Fruit fly (Drosophila melanogaster) whole organism, pupa: ENCODE data around the gene CG34183.

Experiments
- CG10348 ChIP-seq: fragments of 200-800 bp; sonication (Bioruptor generic); IDR thresholded peaks from 2 replicates; pipeline ENCODE4 v1.3.6; 2022; ENCODE audit warnings: missing biosample characterization, missing genetic modification characterization
- CG12605 ChIP-seq: fragments of 200-800 bp; sonication (Bioruptor generic); IDR thresholded peaks from 2 replicates; pipeline ENCODE4 v1.3.6; 2022; ENCODE audit warnings: missing biosample characterization, missing genetic modification characterization
- CG13204 ChIP-seq: fragments of 200-800 bp; sonication (Bioruptor generic); optimal IDR thresholded peaks from 2 replicates; lab custom pipeline; 2018; ENCODE audit warnings: missing biosample characterization, mild to moderate bottlenecking, missing genetic modification characterization, moderate library complexity
- CG14655 ChIP-seq: fragments of 200-800 bp; sonication (Bioruptor generic); optimal IDR thresholded peaks from 3 replicates; lab custom pipeline; 2017; ENCODE audit warnings: mild to moderate bottlenecking, missing biosample characterization, missing genetic modification reagents, missing genetic modification characterization
- CG15710 ChIP-seq: fragments of 200-800 bp; sonication (Bioruptor generic); optimal IDR thresholded peaks from 2 replicates; lab custom pipeline; 2018; ENCODE audit warnings: missing biosample characterization, mild to moderate bottlenecking, missing genetic modification characterization, moderate library complexity
- CG17806 ChIP-seq: fragments of 200-800 bp; sonication (Bioruptor generic); optimal IDR thresholded peaks from 2 replicates; lab custom pipeline; 2018; ENCODE audit warnings: missing biosample characterization, mild to moderate bottlenecking, missing genetic modification characterization, moderate library complexity
- CG32121 ChIP-seq: fragments of 200-800 bp; sonication (Bioruptor generic); IDR thresholded peaks from 2 replicates; pipeline ENCODE4 v1.3.6; 2022; ENCODE audit warnings: missing biosample characterization, missing genetic modification characterization
- CG34367 ChIP-seq: fragments of 200-800 bp; sonication (Bioruptor generic); optimal IDR thresholded peaks from 2 replicates; lab custom pipeline; 2018; ENCODE audit warnings: missing biosample characterization, mild to moderate bottlenecking, missing genetic modification characterization
- CG4496 ChIP-seq: fragments of 200-800 bp; sonication (Bioruptor generic); IDR thresholded peaks from 3 replicates; pipeline ENCODE4 v1.3.6; 2022; ENCODE audit warnings: missing biosample characterization, missing genetic modification characterization
- CG8159 ChIP-seq: fragments of 200-800 bp; sonication (Bioruptor generic); optimal IDR thresholded peaks from 3 replicates; lab custom pipeline; 2018; ENCODE audit warnings: missing biosample characterization, mild to moderate bottlenecking, missing genetic modification characterization, moderate library complexity
- CG8301 ChIP-seq: fragments of 200-800 bp; sonication (Bioruptor generic); optimal IDR thresholded peaks from 2 replicates; lab custom pipeline; 2018; ENCODE audit warnings: missing biosample characterization, mild to moderate bottlenecking, missing genetic modification characterization
- CG9948 ChIP-seq: fragments of 200-800 bp; sonication (Bioruptor generic); optimal IDR thresholded peaks from 2 replicates; lab custom pipeline; 2018; ENCODE audit warnings: missing biosample characterization, mild to moderate bottlenecking, missing genetic modification characterization, moderate library complexity
- D1 ChIP-seq: fragments of 200-800 bp; sonication (Bioruptor generic); optimal IDR thresholded peaks from 2 replicates; lab custom pipeline; 2018; ENCODE audit warnings: missing biosample characterization, mild to moderate bottlenecking, missing genetic modification characterization, moderate library complexity
- EcR ChIP-seq: fragments of 200-800 bp; sonication (Bioruptor generic); optimal IDR thresholded peaks from 3 replicates; lab custom pipeline; 2019; ENCODE audit warnings: missing biosample characterization, missing genetic modification characterization, mild to moderate bottlenecking, moderate library complexity, missing genetic modification reagents
- Ets98B ChIP-seq: fragments of 200-800 bp; sonication (Bioruptor generic); IDR thresholded peaks from 2 replicates; pipeline ENCODE4 v1.3.6; 2022; ENCODE audit warnings: missing biosample characterization, missing genetic modification characterization
- Pif1A ChIP-seq: fragments of 200-800 bp; sonication (Bioruptor generic); optimal IDR thresholded peaks from 3 replicates; lab custom pipeline; 2016; ENCODE audit warnings: missing biosample characterization, missing genetic modification characterization
- Pif1B ChIP-seq: fragments of 200-800 bp; sonication (Bioruptor generic); optimal IDR thresholded peaks from 3 replicates; lab custom pipeline; 2016; ENCODE audit warnings: missing biosample characterization, missing genetic modification characterization
- Snoo ChIP-seq: fragments of 200-800 bp; sonication (Bioruptor generic); optimal IDR thresholded peaks from 3 replicates; lab custom pipeline; 2017; ENCODE audit warnings: missing biosample characterization, mild to moderate bottlenecking, missing genetic modification characterization, inconsistent platforms
- fd96Ca ChIP-seq: fragments of 200-800 bp; sonication (Bioruptor generic); IDR thresholded peaks from 3 replicates; pipeline ENCODE4 v1.3.6; 2022; ENCODE audit warnings: missing biosample characterization, missing genetic modification characterization
- gl ChIP-seq: fragments of 200-800 bp; sonication (Bioruptor generic); optimal IDR thresholded peaks from 2 replicates; lab custom pipeline; 2018; ENCODE audit warnings: missing biosample characterization, mild to moderate bottlenecking, missing genetic modification characterization
- rn ChIP-seq: fragments of 200-800 bp; sonication (Bioruptor generic); IDR thresholded peaks from 2 replicates; pipeline ENCODE4 v1.3.6; 2022; ENCODE audit warnings: missing biosample characterization, missing genetic modification characterization

Gene CG34183

dm6 chr2L:9912570-9913260, 22.1 kb upstream of the CG34183 start, which contains the start of the genes Etl1 and Srp54:
Etl1 (minus strand) TSS chr2L:9912608.
Srp54 (plus strand) TSS chr2L:9912911.
- TF ChIP-seq CG8159 (tag; lab: Kevin White, UChicago) (no peak), fd96Ca (GFP tag; lab: Robert Waterston, UW) (no peak), CG14655 (GFP tag; lab: Kevin White, UChicago) (no peak), Pif1A (GFP tag; lab: Kevin White, UChicago) (no peak), CG8301 (tag; lab: Kevin White, UChicago) (no peak), D1 (tag; lab: Kevin White, UChicago) (no peak), rn (GFP tag; lab: Robert Waterston, UW) (no peak), Pif1B (GFP tag; lab: Kevin White, UChicago) (no peak), Snoo (tag; lab: Kevin White, UChicago) (no peak), CG12605 (GFP tag; lab: Robert Waterston, UW) (no peak), gl (no peak), EcR (no peak), CG32121 (GFP tag; lab: Robert Waterston, UW) (no peak), CG17806 (tag; lab: Kevin White, UChicago) (no peak), CG10348 (GFP tag; lab: Robert Waterston, UW) (no peak), Ets98B (GFP tag; lab: Robert Waterston, UW) (no peak), CG15710 (tag; lab: Kevin White, UChicago) (no peak)

DNA sequence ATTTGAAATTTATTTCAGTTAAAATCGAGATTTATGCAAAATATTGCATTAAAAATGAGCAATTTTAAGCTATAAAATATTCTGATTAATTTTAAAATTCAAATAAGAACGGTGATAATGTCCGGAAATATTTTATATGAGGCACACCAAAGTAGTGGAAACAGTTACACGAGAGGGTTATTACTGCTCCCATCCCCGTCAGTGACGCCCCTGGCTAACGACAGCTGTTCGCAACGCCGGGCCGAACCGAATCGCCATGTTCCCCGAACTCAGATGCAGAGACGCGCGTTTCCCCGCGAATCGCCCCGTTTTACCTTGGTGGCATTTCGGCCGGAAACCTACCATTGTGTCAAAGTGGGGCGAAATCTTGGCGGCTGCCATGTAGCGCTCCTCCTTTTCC, 21.2 kb upstream of the CG34183 start:
- TF ChIP-seq CG15710 (tag; lab: Kevin White, UChicago), result no peak
- TF ChIP-seq fd96Ca (GFP tag; lab: Robert Waterston, UW), result peak; percentile 63; the same call in 2 of the 3 replicates
- TF ChIP-seq CG12605 (GFP tag; lab: Robert Waterston, UW), result 0 out of 2 replicates have a peak, but pooled peaks have one; percentile 17
- TF ChIP-seq Snoo (tag; lab: Kevin White, UChicago), result peak; percentile 10
- no peak for TF ChIP-seq CG9948 (tag; lab: Kevin White, UChicago)
- no peak for TF ChIP-seq D1 (tag; lab: Kevin White, UChicago)
- no peak for TF ChIP-seq CG10348 (GFP tag; lab: Robert Waterston, UW)
- no peak for TF ChIP-seq rn (GFP tag; lab: Robert Waterston, UW)
- no peak for TF ChIP-seq CG13204 (GFP tag; lab: Kevin White, UChicago)
- peak; percentile 39 for TF ChIP-seq Pif1A (GFP tag; lab: Kevin White, UChicago)
- peak; percentile 76 for TF ChIP-seq Ets98B (GFP tag; lab: Robert Waterston, UW)
- peak; percentile 73 for TF ChIP-seq CG4496
- no peak for TF ChIP-seq gl
- TF ChIP-seq EcR, result no peak
- TF ChIP-seq CG14655 (GFP tag; lab: Kevin White, UChicago), result no peak
- TF ChIP-seq CG8301 (tag; lab: Kevin White, UChicago), result peak; percentile 0
- no peak for TF ChIP-seq CG8159 (tag; lab: Kevin White, UChicago)
- peak; percentile 50; the same call in 1 of the 2 replicates for TF ChIP-seq CG32121 (GFP tag; lab: Robert Waterston, UW)
- no peak for TF ChIP-seq Pif1B (GFP tag; lab: Kevin White, UChicago)
- peak; percentile 5 for TF ChIP-seq CG17806 (tag; lab: Kevin White, UChicago)
- TF ChIP-seq CG34367 (tag; lab: Kevin White, UChicago), result no peak

DNA sequence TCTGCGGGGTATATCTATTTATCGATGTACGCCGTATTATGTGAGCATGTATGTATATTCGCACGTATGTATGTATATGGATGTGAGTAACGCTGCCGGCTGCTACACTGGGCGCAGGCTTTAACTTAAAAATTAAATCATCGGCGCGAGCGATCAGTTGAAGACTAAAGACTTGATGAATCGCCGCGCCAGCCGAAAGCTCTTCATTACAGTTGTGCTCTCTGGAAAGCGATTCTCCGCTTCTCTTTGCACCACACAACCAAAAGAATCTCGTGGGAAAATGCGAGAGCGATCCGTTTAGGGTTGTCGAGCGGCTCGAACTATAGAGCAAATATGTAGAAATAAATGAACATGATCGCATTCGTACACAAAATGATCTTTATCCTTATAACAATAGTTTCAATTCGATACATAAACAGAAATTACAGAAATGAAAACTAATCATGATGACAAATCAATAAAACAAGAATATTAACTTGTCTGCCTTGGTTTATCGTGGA, 17.9 kb upstream of the CG34183 start, which contains the start of gene CG13124:
TSS of gene CG13124 (minus strand) at position 166 of the 500 bp plus-strand sequence.
- TF ChIP-seq CG8301 (tag; lab: Kevin White, UChicago), result peak; percentile 9
- no peak for TF ChIP-seq CG32121 (GFP tag; lab: Robert Waterston, UW)
- TF ChIP-seq CG14655 (GFP tag; lab: Kevin White, UChicago), result peak; percentile 17
- TF ChIP-seq CG12605 (GFP tag; lab: Robert Waterston, UW), result peak; percentile 65
- TF ChIP-seq CG10348 (GFP tag; lab: Robert Waterston, UW), result no peak
- no peak for TF ChIP-seq CG15710 (tag; lab: Kevin White, UChicago)
- peak; percentile 25 for TF ChIP-seq CG8159 (tag; lab: Kevin White, UChicago)
- TF ChIP-seq Pif1A (GFP tag; lab: Kevin White, UChicago), result peak; percentile 19
- no peak for TF ChIP-seq gl
- TF ChIP-seq CG13204 (GFP tag; lab: Kevin White, UChicago), result peak; percentile 8
- TF ChIP-seq Ets98B (GFP tag; lab: Robert Waterston, UW), result peak; percentile 51; the same call in 1 of the 2 replicates
- peak; percentile 21 for TF ChIP-seq Snoo (tag; lab: Kevin White, UChicago)

DNA sequence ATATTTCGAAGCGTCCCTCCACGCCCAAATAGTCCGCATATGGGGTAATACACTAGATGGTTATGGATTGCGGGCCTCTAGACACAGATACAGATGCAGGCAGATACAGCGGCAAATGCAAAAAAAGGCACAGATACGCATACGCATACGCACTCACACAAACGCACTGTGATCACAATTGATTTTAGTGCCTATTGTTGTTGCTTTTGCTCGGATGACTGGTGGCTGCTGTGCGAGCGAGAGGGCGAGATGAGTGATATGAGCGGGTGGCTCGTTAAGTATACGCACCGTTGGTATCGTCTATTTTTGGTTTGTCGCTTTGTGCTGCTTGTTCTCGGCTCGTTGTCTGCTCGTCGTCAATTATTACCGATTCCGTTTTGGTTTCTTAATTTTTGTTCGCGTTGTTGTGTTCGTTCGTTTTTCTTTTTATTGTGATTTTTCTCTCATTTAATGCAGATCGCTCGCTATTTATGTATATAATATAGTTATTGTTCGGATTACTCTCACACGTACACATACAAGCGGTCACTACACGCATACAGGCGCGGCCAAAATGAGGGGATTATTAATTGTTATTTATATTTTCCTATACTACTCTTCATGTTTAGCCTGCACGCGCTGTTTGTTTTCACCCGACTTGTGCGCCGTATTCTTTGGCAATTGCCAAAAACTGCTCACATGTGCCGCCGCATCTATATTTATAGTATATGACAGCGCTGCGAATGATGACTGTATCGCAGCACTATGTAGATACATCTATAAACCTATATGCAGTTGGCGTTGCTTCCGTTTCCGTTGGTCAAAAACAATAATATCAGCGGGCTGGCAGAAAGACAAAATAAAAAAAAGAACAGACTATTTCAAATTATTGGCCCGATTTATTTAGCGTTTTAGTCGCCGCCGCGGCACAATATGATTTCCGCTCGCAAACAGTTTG, 17.0 kb upstream of the CG34183 start:
- TF ChIP-seq CG34367 (tag; lab: Kevin White, UChicago) (no peak), CG12605 (GFP tag; lab: Robert Waterston, UW) (no peak), Pif1B (GFP tag; lab: Kevin White, UChicago) (peak; percentile 19), EcR (peak; percentile 60), CG14655 (GFP tag; lab: Kevin White, UChicago) (no peak), CG8301 (tag; lab: Kevin White, UChicago) (no peak), D1 (tag; lab: Kevin White, UChicago) (no peak), CG13204 (GFP tag; lab: Kevin White, UChicago) (peak; percentile 56), rn (GFP tag; lab: Robert Waterston, UW) (no peak), fd96Ca (GFP tag; lab: Robert Waterston, UW) (no peak), CG4496 (peak; percentile 60), CG17806 (tag; lab: Kevin White, UChicago) (no peak), Pif1A (GFP tag; lab: Kevin White, UChicago) (no peak), gl (peak; percentile 44), CG8159 (tag; lab: Kevin White, UChicago) (no peak), CG15710 (tag; lab: Kevin White, UChicago) (peak; percentile 13), CG32121 (GFP tag; lab: Robert Waterston, UW) (no peak), Ets98B (GFP tag; lab: Robert Waterston, UW) (peak; percentile 31; the same call in 1 of the 2 replicates), CG10348 (GFP tag; lab: Robert Waterston, UW) (no peak)
